Fruit fly (Drosophila melanogaster): ENCODE results near the gene CG46339.

Gene CG46339

dm6 chr3R:26892764-26893163 lies 22.8 kb upstream of the CG46339 start (continued):
- TF ChIP-seq dmrt99B (tag; optimal IDR thresholded peaks at IDR 0.05), result peak; percentile 47
- 0 out of 3 replicates have a peak, but pooled peaks have one; percentile 5 for TF ChIP-seq ken (GFP tag; IDR thresholded peaks at IDR 0.05)
- TF ChIP-seq CG4707 (GFP tag; optimal IDR thresholded peaks at IDR 0.05), result peak; percentile 20
- TF ChIP-seq CG10959 (GFP tag; IDR thresholded peaks at IDR 0.05), result no peak
- TF ChIP-seq dan (GFP tag; IDR thresholded peaks at IDR 0.05), result no peak
- peak; percentile 9 for TF ChIP-seq CG12769 (tag; optimal IDR thresholded peaks at IDR 0.05)
- no peak for TF ChIP-seq Nf-YC (tag; optimal IDR thresholded peaks at IDR 0.05)
- no peak for TF ChIP-seq Atf6 (GFP tag; IDR thresholded peaks at IDR 0.05)
- TF ChIP-seq CG14667 (GFP tag; IDR thresholded peaks at IDR 0.05), result 0 out of 2 replicates have a peak, but pooled peaks have one; percentile 17
- peak; percentile 16 for TF ChIP-seq phol (tag; optimal IDR thresholded peaks at IDR 0.05)
- TF ChIP-seq gro (GFP tag; optimal IDR thresholded peaks at IDR 0.05), result no peak
- TF ChIP-seq Eip74EF (GFP tag; optimal IDR thresholded peaks at IDR 0.05), result peak in 1 of 2 experiments; percentile 2
- TF ChIP-seq CG42726 (GFP tag; IDR thresholded peaks at IDR 0.05; ENCODE audit: partially characterized antibody), result no peak
- peak; percentile 42; the same call in 1 of the 2 replicates for TF ChIP-seq CG14441 (GFP tag; IDR thresholded peaks at IDR 0.05)
- TF ChIP-seq HHEX (GFP tag; optimal IDR thresholded peaks at IDR 0.05), result no peak
- 0 out of 3 replicates have a peak, but pooled peaks have one; percentile 9 for TF ChIP-seq H15 (GFP tag; IDR thresholded peaks at IDR 0.05)
- no peak for TF ChIP-seq CG8089 (GFP tag; optimal IDR thresholded peaks at IDR 0.05)
- no peak for TF ChIP-seq pnt (GFP tag; optimal IDR thresholded peaks at IDR 0.05)
- peak; percentile 35; the same call in 1 of the 2 replicates for TF ChIP-seq ara (GFP tag; IDR thresholded peaks at IDR 0.05)
- peak; percentile 31 for TF ChIP-seq CG12659 (GFP tag; optimal IDR thresholded peaks at IDR 0.05)
- TF ChIP-seq bowl (GFP tag; IDR thresholded peaks at IDR 0.05), result no peak
- peak; percentile 45 for TF ChIP-seq Ptx1 (GFP tag; IDR thresholded peaks at IDR 0.05)
- peak; percentile 6 for TF ChIP-seq abd-A (tag; optimal IDR thresholded peaks at IDR 0.05)
- peak; percentile 1 for TF ChIP-seq CG10274 (GFP tag; optimal IDR thresholded peaks at IDR 0.05)
- peak; percentile 37; the same call in 1 of the 2 replicates for TF ChIP-seq slbo (GFP tag; IDR thresholded peaks at IDR 0.05)
- TF ChIP-seq CG9437 (GFP tag; optimal IDR thresholded peaks at IDR 0.05), result peak; percentile 12
- no peak for TF ChIP-seq ab (GFP tag; optimal IDR thresholded peaks at IDR 0.05)
- TF ChIP-seq p53 (GFP tag; optimal IDR thresholded peaks at IDR 0.05), result no peak
- peak; percentile 61 for TF ChIP-seq Sox102F (GFP tag; optimal IDR thresholded peaks at IDR 0.05)
- peak; percentile 66 for TF ChIP-seq CG15269 (tag; optimal IDR thresholded peaks at IDR 0.05)
- peak; percentile 36 for TF ChIP-seq CG18262 (tag; optimal IDR thresholded peaks at IDR 0.05)
- TF ChIP-seq chn (GFP tag; optimal IDR thresholded peaks at IDR 0.05), result peak; percentile 14
- TF ChIP-seq CG8290 (GFP tag; optimal IDR thresholded peaks at IDR 0.05), result no peak
- TF ChIP-seq CG8290 (tag; optimal IDR thresholded peaks at IDR 0.05), result peak in 1 of 2 experiments; percentile 41
- peak; percentile 23 for TF ChIP-seq NfI (GFP tag; optimal IDR thresholded peaks at IDR 0.05)
- peak; percentile 59 for TF ChIP-seq grau (tag; optimal IDR thresholded peaks at IDR 0.05)
- peak; percentile 18 for TF ChIP-seq CG9817 (tag; optimal IDR thresholded peaks at IDR 0.05)
- TF ChIP-seq lov (optimal IDR thresholded peaks at IDR 0.05), result no peak
- no peak for TF ChIP-seq lov (GFP tag; IDR thresholded peaks at IDR 0.05)
- TF ChIP-seq tx (GFP tag; optimal IDR thresholded peaks at IDR 0.05), result peak; percentile 16
- TF ChIP-seq CG30403 (GFP tag; optimal IDR thresholded peaks at IDR 0.05), result peak; percentile 37
- TF ChIP-seq E2f1 (GFP tag; IDR thresholded peaks at IDR 0.05), result 0 out of 2 replicates have a peak, but pooled peaks have one; percentile 17
- TF ChIP-seq TFAM (GFP tag; optimal IDR thresholded peaks at IDR 0.05), result no peak
- TF ChIP-seq vvl (GFP tag; IDR thresholded peaks at IDR 0.05), result peak; percentile 18; the same call in 1 of the 2 replicates
- peak; percentile 40 for TF ChIP-seq ATbp (GFP tag; optimal IDR thresholded peaks at IDR 0.05)
- TF ChIP-seq trh (GFP tag; optimal IDR thresholded peaks at IDR 0.05), result no peak
- TF ChIP-seq nom (GFP tag; optimal IDR thresholded peaks at IDR 0.05), result no peak
- TF ChIP-seq Deaf1 (tag; optimal IDR thresholded peaks at IDR 0.05), result no peak
- TF ChIP-seq prd (optimal IDR thresholded peaks at IDR 0.05), result no peak
- TF ChIP-seq prd (GFP tag; IDR thresholded peaks at IDR 0.05), result peak; percentile 43; the same call in 1 of the 3 replicates
- peak; percentile 28 for TF ChIP-seq jing (GFP tag; optimal IDR thresholded peaks at IDR 0.05)
